Worm (Caenorhabditis elegans) whole organism, mixed stage, embryonic: ENCODE data around the gene mab-10.

Experiments used
- lin-13 ChIP-seq: fragments of 150-350 bp; optimal IDR thresholded peaks from 2 replicates; lab custom pipeline; 2014; ENCODE audit warnings: missing biosample characterization, missing genetic modification characterization
- lsy-2 ChIP-seq: fragments of 150-350 bp; optimal IDR thresholded peaks from 2 replicates; lab custom pipeline; 2014; ENCODE audit warnings: missing biosample characterization, missing genetic modification characterization
- mep-1 ChIP-seq: fragments of 150-350 bp; optimal IDR thresholded peaks from 2 replicates; lab custom pipeline; 2017; ENCODE audit warnings: missing biosample characterization, missing genetic modification reagents, missing genetic modification characterization, inconsistent platforms
- unc-62 ChIP-seq: fragments of 150-350 bp; optimal IDR thresholded peaks from 2 replicates; lab custom pipeline; 2014; ENCODE audit warnings: missing biosample characterization, missing genetic modification reagents, missing genetic modification characterization

- TF ChIP-seq unc-62 (GFP tag; lab: Kevin White, UChicago) (no peak), lsy-2 (tag; lab: Kevin White, UChicago) (no peak), lin-13 (no peak), mep-1 (no peak)
Measured at ce11 chrII:10523031-10523430, 4.9 kb upstream of the mab-10 start.
